Worm (Caenorhabditis elegans) whole organism, L4/young adult: Measurements from ENCODE around the gene str-33.

Source experiments
- dao-5 ChIP-seq: sonication (generic microtip); optimal IDR thresholded peaks from 2 replicates; lab custom pipeline; 2016; ENCODE audit warnings: missing genotype, missing genetic modification characterization, moderate library complexity, missing compliant biosample characterization
- him-1 ChIP-seq: sonication (generic microtip); optimal IDR thresholded peaks from 2 replicates; lab custom pipeline; 2016; ENCODE audit warnings: missing genotype, missing genetic modification reagents, missing genetic modification characterization, missing compliant biosample characterization

DNA sequence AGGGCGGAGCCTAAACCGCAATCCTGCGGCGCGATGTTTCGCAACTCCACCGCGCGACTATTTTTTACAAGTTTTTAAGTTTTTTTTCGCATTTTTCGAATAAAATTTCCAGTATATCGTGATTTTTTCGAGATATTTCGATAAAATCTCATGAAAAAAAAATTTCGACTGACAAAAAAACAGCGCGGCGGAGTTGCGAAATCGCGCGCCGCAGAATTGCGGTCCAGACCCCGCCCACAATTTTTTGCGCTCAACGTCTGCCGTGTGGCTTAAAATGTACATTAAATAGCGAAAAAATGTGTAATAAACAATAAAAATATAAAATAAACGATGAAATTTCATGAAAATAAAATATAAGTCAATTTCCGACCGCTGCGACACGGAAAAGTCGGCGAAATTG is 30.6 kb upstream of the str-33 start:
- TF ChIP-seq dao-5 (tag; lab: Kevin White, UChicago) (no peak), him-1 (tag; lab: Kevin White, UChicago) (no peak)
